Fruit fly (Drosophila melanogaster) whole organism, embryonic: ENCODE measurements around the gene Ctr9.
A peak's percentile ranks its signal among the peaks of the same experiment; 100 is the strongest.

Source experiments
- Bdp1 ChIP-seq: fragments of 200-800 bp; sonication (Bioruptor generic); optimal IDR thresholded peaks from 3 replicates; lab custom pipeline; 2016; ENCODE audit warnings: missing biosample characterization, missing genetic modification characterization
- Bgb ChIP-seq: fragments of 200-800 bp; sonication (Bioruptor generic); IDR thresholded peaks from 2 replicates; pipeline ENCODE4 v1.3.6; 2022; ENCODE audit warnings: missing biosample characterization, missing genetic modification characterization; ENCODE audit not compliant: partially characterized antibody
- CG12299 ChIP-seq: fragments of 200-800 bp; sonication (Bioruptor generic); optimal IDR thresholded peaks from 2 replicates; lab custom pipeline; 2018; ENCODE audit warnings: missing biosample characterization, mild to moderate bottlenecking, missing genetic modification characterization
- CG13894 ChIP-seq: fragments of 200-800 bp; sonication (Bioruptor generic); optimal IDR thresholded peaks from 3 replicates; lab custom pipeline; 2018; ENCODE audit warnings: missing biosample characterization, mild to moderate bottlenecking, missing genetic modification characterization, moderate library complexity
- CG14860 ChIP-seq: fragments of 200-800 bp; sonication (Bioruptor generic); IDR thresholded peaks from 3 replicates; pipeline ENCODE4 v1.3.6; 2022; ENCODE audit warnings: missing biosample characterization, missing genetic modification characterization; ENCODE audit not compliant: partially characterized antibody
- CG17385 ChIP-seq: fragments of 200-800 bp; sonication (Bioruptor generic); optimal IDR thresholded peaks from 3 replicates; lab custom pipeline; 2018; ENCODE audit warnings: missing biosample characterization, mild to moderate bottlenecking, missing genetic modification characterization
- CG18011 ChIP-seq: fragments of 200-800 bp; sonication (Bioruptor generic); optimal IDR thresholded peaks from 2 replicates; lab custom pipeline; 2017; ENCODE audit warnings: missing biosample characterization, missing genetic modification characterization, mild to moderate bottlenecking, moderate library complexity, missing genotype
- CG2889 ChIP-seq: fragments of 200-800 bp; sonication (Bioruptor generic); IDR thresholded peaks from 3 replicates; pipeline ENCODE4 v1.3.6; 2022; ENCODE audit warnings: missing biosample characterization, missing genetic modification characterization
- CG34224 ChIP-seq: fragments of 200-800 bp; sonication (Bioruptor generic); IDR thresholded peaks from 3 replicates; pipeline ENCODE4 v1.3.6; 2022; ENCODE audit warnings: missing biosample characterization, missing genetic modification characterization; ENCODE audit not compliant: partially characterized antibody
- CG6689 ChIP-seq: fragments of 200-800 bp; sonication (Bioruptor generic); IDR thresholded peaks from 2 replicates; pipeline ENCODE4 v1.3.6; 2022; ENCODE audit warnings: missing biosample characterization, missing genetic modification characterization
- CG6765 ChIP-seq: fragments of 200-800 bp; sonication (Bioruptor generic); optimal IDR thresholded peaks from 3 replicates; lab custom pipeline; 2017; ENCODE audit warnings: missing biosample characterization, mild to moderate bottlenecking, missing genetic modification characterization
- CG8281 ChIP-seq: fragments of 200-800 bp; sonication (Bioruptor generic); optimal IDR thresholded peaks from 2 replicates; lab custom pipeline; 2018; ENCODE audit warnings: missing biosample characterization, mild to moderate bottlenecking, missing genetic modification characterization, moderate library complexity
- CG8765 ChIP-seq: fragments of 200-800 bp; sonication (Bioruptor generic); IDR thresholded peaks from 2 replicates; pipeline ENCODE4 v1.3.6; 2022; ENCODE audit warnings: missing biosample characterization, missing genetic modification characterization
- CG9932 ChIP-seq: fragments of 200-800 bp; sonication (Bioruptor generic); IDR thresholded peaks from 2 replicates; pipeline ENCODE4 v1.3.6; 2022; ENCODE audit warnings: missing biosample characterization, missing genetic modification characterization
- CTCF ChIP-seq: fragments of 200-800 bp; sonication (Bioruptor generic); optimal IDR thresholded peaks from 2 replicates; lab custom pipeline; 2017; ENCODE audit warnings: missing biosample characterization, mild to moderate bottlenecking, missing genetic modification characterization, moderate library complexity
- D19B ChIP-seq: fragments of 200-800 bp; sonication (Bioruptor generic); optimal IDR thresholded peaks from 2 replicates; lab custom pipeline; 2017; ENCODE audit warnings: missing biosample characterization, mild to moderate bottlenecking, missing genetic modification characterization
- Dbx ChIP-seq: fragments of 200-800 bp; sonication (Bioruptor generic); IDR thresholded peaks from 3 replicates; pipeline ENCODE4 v1.3.6; 2022; ENCODE audit warnings: missing biosample characterization, missing genetic modification characterization
- Ets65A ChIP-seq: fragments of 200-800 bp; sonication (Bioruptor generic); peaks from one replicate; lab custom pipeline; 2016; ENCODE audit warnings: missing biosample characterization, missing genetic modification characterization
- Fer1 ChIP-seq: fragments of 200-800 bp; sonication (Bioruptor generic); optimal IDR thresholded peaks from 2 replicates; lab custom pipeline; 2017; ENCODE audit warnings: missing biosample characterization, mild to moderate bottlenecking, missing genetic modification characterization
- HmgZ ChIP-seq: fragments of 200-800 bp; sonication (Bioruptor generic); optimal IDR thresholded peaks from 2 replicates; lab custom pipeline; 2018; ENCODE audit warnings: missing biosample characterization, mild to moderate bottlenecking, missing genetic modification characterization
- Hr39 ChIP-seq: fragments of >200 bp; optimal IDR thresholded peaks from 2 replicates; lab custom pipeline; 2017
- MBD-R2 ChIP-seq: fragments of 200-800 bp; sonication (Bioruptor generic); IDR thresholded peaks from 2 replicates; pipeline ENCODE4 v1.3.6; 2022; ENCODE audit warnings: missing biosample characterization, missing genetic modification characterization
- Meics ChIP-seq: fragments of 200-800 bp; sonication (Bioruptor generic); optimal IDR thresholded peaks from 2 replicates; lab custom pipeline; 2017; ENCODE audit warnings: missing biosample characterization, mild to moderate bottlenecking, missing genetic modification characterization
- Mes4 ChIP-seq: fragments of 200-800 bp; sonication (Bioruptor generic); optimal IDR thresholded peaks from 2 replicates; lab custom pipeline; 2016; ENCODE audit warnings: missing biosample characterization, missing genetic modification characterization
- NC2α ChIP-seq: fragments of 200-800 bp; sonication (Bioruptor generic); optimal IDR thresholded peaks from 2 replicates; lab custom pipeline; 2016; ENCODE audit warnings: missing biosample characterization, missing genetic modification characterization
- Pdp1 ChIP-seq, 2 experiments: fragments of 200-800 bp; sonication (Bioruptor generic); optimal IDR thresholded peaks; 3 replicates each; lab custom pipeline; 2016; ENCODE audit warnings: missing biosample characterization in 2 of 2, missing genetic modification characterization in 2 of 2, mild to moderate bottlenecking in 1 of 2, moderate library complexity in 1 of 2
- ato ChIP-seq: fragments of 200-800 bp; sonication (Bioruptor generic); IDR thresholded peaks from 2 replicates; pipeline ENCODE4 v1.3.6; 2022; ENCODE audit warnings: missing biosample characterization, missing genetic modification characterization; ENCODE audit not compliant: partially characterized antibody
- chif ChIP-seq, 2 experiments: fragments of 200-800 bp; sonication (Bioruptor generic); optimal IDR thresholded peaks; 3 replicates each; lab custom pipeline; 2016; ENCODE audit warnings: missing biosample characterization in 2 of 2, missing genetic modification characterization in 2 of 2
- corto ChIP-seq: fragments of 200-800 bp; sonication (Bioruptor generic); optimal IDR thresholded peaks from 2 replicates; lab custom pipeline; 2016; ENCODE audit warnings: missing biosample characterization, mild to moderate bottlenecking, missing genetic modification characterization, moderate library complexity
- ewg ChIP-seq: fragments of 200-800 bp; sonication (Bioruptor generic); optimal IDR thresholded peaks from 3 replicates; lab custom pipeline; 2017; ENCODE audit warnings: mild to moderate bottlenecking, missing biosample characterization, missing genetic modification reagents, missing genetic modification characterization
- grn ChIP-seq: fragments of 200-800 bp; sonication (Bioruptor generic); optimal IDR thresholded peaks from 3 replicates; lab custom pipeline; 2017; ENCODE audit warnings: missing biosample characterization, missing genetic modification characterization
- gro ChIP-seq: fragments of 200-800 bp; sonication (Bioruptor generic); optimal IDR thresholded peaks from 2 replicates; lab custom pipeline; 2016; ENCODE audit warnings: missing biosample characterization, missing genetic modification characterization
- gsb ChIP-seq: fragments of 200-800 bp; sonication (Bioruptor generic); IDR thresholded peaks from 2 replicates; pipeline ENCODE4 v1.3.6; 2022; ENCODE audit warnings: missing biosample characterization, missing genetic modification characterization
- ham ChIP-seq: fragments of 200-800 bp; sonication (Bioruptor generic); IDR thresholded peaks from 2 replicates; pipeline ENCODE4 v1.3.6; 2022; ENCODE audit warnings: missing biosample characterization, missing genetic modification characterization
- lbe ChIP-seq: fragments of 200-800 bp; sonication (Bioruptor generic); optimal IDR thresholded peaks from 2 replicates; lab custom pipeline; 2016; ENCODE audit warnings: missing biosample characterization, mild to moderate bottlenecking, missing genetic modification characterization
- lmd ChIP-seq: fragments of 200-800 bp; sonication (Bioruptor generic); IDR thresholded peaks from 2 replicates; pipeline ENCODE4 v1.3.6; 2022; ENCODE audit warnings: missing biosample characterization, missing genetic modification characterization
- maf-S ChIP-seq: fragments of 200-800 bp; sonication (Bioruptor generic); optimal IDR thresholded peaks from 2 replicates; lab custom pipeline; 2016; ENCODE audit warnings: missing biosample characterization, missing genetic modification characterization
- mam ChIP-seq: fragments of 200-800 bp; sonication (Bioruptor generic); optimal IDR thresholded peaks from 3 replicates; lab custom pipeline; 2016; ENCODE audit warnings: missing biosample characterization, missing genetic modification characterization
- pfk ChIP-seq: fragments of 200-800 bp; sonication (Bioruptor generic); optimal IDR thresholded peaks from 2 replicates; lab custom pipeline; 2018; ENCODE audit warnings: missing biosample characterization, mild to moderate bottlenecking, missing genetic modification characterization, moderate library complexity
- pita ChIP-seq: fragments of 200-800 bp; sonication (Bioruptor generic); optimal IDR thresholded peaks from 2 replicates; lab custom pipeline; 2017; ENCODE audit warnings: missing biosample characterization, mild to moderate bottlenecking, missing genetic modification characterization
- psq ChIP-seq: fragments of 200-800 bp; sonication (Bioruptor generic); optimal IDR thresholded peaks from 2 replicates; lab custom pipeline; 2017; ENCODE audit warnings: missing biosample characterization, missing genetic modification characterization
- pum ChIP-seq: fragments of 200-800 bp; sonication (Bioruptor generic); optimal IDR thresholded peaks from 2 replicates; lab custom pipeline; 2016; ENCODE audit warnings: missing biosample characterization, missing genetic modification characterization
- rib ChIP-seq: fragments of 200-800 bp; sonication (Bioruptor generic); IDR thresholded peaks from 2 replicates; pipeline ENCODE4 v1.3.6; 2022; ENCODE audit warnings: missing biosample characterization, missing genetic modification characterization
- run ChIP-seq: fragments of 200-800 bp; sonication (Bioruptor generic); optimal IDR thresholded peaks from 3 replicates; lab custom pipeline; 2018; ENCODE audit warnings: missing biosample characterization, mild to moderate bottlenecking, missing genetic modification characterization
- schlank ChIP-seq: fragments of 200-800 bp; sonication (Bioruptor generic); optimal IDR thresholded peaks from 2 replicates; lab custom pipeline; 2018; ENCODE audit warnings: missing biosample characterization, mild to moderate bottlenecking, missing genetic modification characterization
- seq ChIP-seq: fragments of 200-800 bp; sonication (Bioruptor generic); IDR thresholded peaks from 2 replicates; pipeline ENCODE4 v1.3.6; 2022; ENCODE audit warnings: missing biosample characterization, missing genetic modification characterization
- vvl ChIP-seq: fragments of 200-800 bp; sonication (Bioruptor generic); IDR thresholded peaks from 2 replicates; pipeline ENCODE4 v1.3.6; 2022; ENCODE audit warnings: missing biosample characterization, missing genetic modification characterization

The Ctr9 gene

dm6 chr3L:1320931-1321556 lies 14.0 kb downstream of the Ctr9 start (continued):
- TF ChIP-seq Meics (no peak), Bgb (GFP tag; lab: Robert Waterston, UW) (no peak), ato (GFP tag; lab: Robert Waterston, UW) (no peak), CG17385 (GFP tag; lab: Kevin White, UChicago) (no peak), schlank (no peak), lbe (GFP tag; lab: Kevin White, UChicago) (peak; percentile 58), CG12299 (tag; lab: Kevin White, UChicago) (no peak), lmd (no peak), HmgZ (tag; lab: Kevin White, UChicago) (no peak), CG8765 (GFP tag; lab: Robert Waterston, UW) (no peak), CG6765 (no peak), pfk (no peak), CG18011 (GFP tag; lab: Kevin White, UChicago) (no peak), ham (no peak), MBD-R2 (GFP tag; lab: Robert Waterston, UW) (no peak), corto (GFP tag; lab: Kevin White, UChicago) (peak; percentile 1), rib (0 out of 2 replicates have a peak, but pooled peaks have one; percentile 49), Fer1 (no peak), mam (GFP tag; lab: Kevin White, UChicago) (no peak), Dbx (no peak), Mes4 (GFP tag; lab: Kevin White, UChicago) (no peak)

dm6 chr3L:1322159-1322558 lies 15.1 kb downstream of the Ctr9 start:
- TF ChIP-seq ewg (GFP tag; lab: Kevin White, UChicago): no peak
- no peak for TF ChIP-seq rib
- TF ChIP-seq CG34224 (GFP tag; lab: Robert Waterston, UW): no peak
- peak; percentile 65 for TF ChIP-seq Hr39 (lab: Kevin White, UChicago)
- TF ChIP-seq vvl: no peak
- TF ChIP-seq CG6689: 0 out of 2 replicates have a peak, but pooled peaks have one; percentile 21
- TF ChIP-seq, all 482 proteins: peak for 2

dm6 chr3L:1322706-1323105 lies 15.7 kb downstream of the Ctr9 start, which contains the start of gene CG9184:
CG9184 (minus strand) TSS chr3L:1322806.
- TF ChIP-seq Ets65A (GFP tag; lab: Kevin White, UChicago): peak; percentile 19
- TF ChIP-seq maf-S (GFP tag; lab: Kevin White, UChicago): no peak
- peak; percentile 1 for TF ChIP-seq grn

- TF ChIP-seq pita (GFP tag; lab: Kevin White, UChicago) (no peak), Pdp1 (GFP tag; optimal IDR thresholded peaks at IDR 0.05; lab: Kevin White, UChicago) (peak; percentile 49 to 66), corto (GFP tag; lab: Kevin White, UChicago) (no peak), NC2α (GFP tag; lab: Kevin White, UChicago) (peak; percentile 74), CG9932 (peak; percentile 22; the same call in 1 of the 2 replicates), seq (GFP tag; lab: Robert Waterston, UW) (no peak), Mes4 (GFP tag; lab: Kevin White, UChicago) (peak; percentile 69), CG13894 (tag; lab: Kevin White, UChicago) (no peak), D19B (GFP tag; lab: Kevin White, UChicago) (no peak), pum (GFP tag; lab: Kevin White, UChicago) (peak; percentile 71), CG14860 (GFP tag; lab: Robert Waterston, UW) (no peak), CG8281 (peak; percentile 20), Fer1 (no peak), grn (peak; percentile 4), chif (GFP tag; optimal IDR thresholded peaks at IDR 0.05; lab: Kevin White, UChicago) (peak; percentile 79 to 87), psq (GFP tag; lab: Kevin White, UChicago) (no peak), CG6765 (no peak), Bdp1 (GFP tag; lab: Kevin White, UChicago) (peak; percentile 12), run (tag; lab: Kevin White, UChicago) (no peak), gro (GFP tag; lab: Kevin White, UChicago) (no peak), gsb (no peak), CTCF (no peak), CG2889 (no peak)
These were observed 16.1 kb downstream of the Ctr9 start for dm6 chr3L:1323136-1323535.
